Fruit fly (Drosophila melanogaster): Measurements from ENCODE around the gene tant.
A peak's percentile ranks its signal among the peaks of the same experiment; 100 is the strongest.

The tant gene

dm6 chr3L:6059062-6059708 is 4.2 kb downstream of the tant start, which contains the start of gene CG6592 (continued):
- TF ChIP-seq so (GFP tag; IDR thresholded peaks at IDR 0.05) (0 out of 3 replicates have a peak, but pooled peaks have one; percentile 25), ems (GFP tag; optimal IDR thresholded peaks at IDR 0.05) (no peak), bigmax (GFP tag; optimal IDR thresholded peaks at IDR 0.05) (no peak), ara (GFP tag; IDR thresholded peaks at IDR 0.05) (peak; percentile 47; the same call in 1 of the 2 replicates), sim (GFP tag; IDR thresholded peaks at IDR 0.05) (0 out of 2 replicates have a peak, but pooled peaks have one; percentile 33), CG10321 (GFP tag; IDR thresholded peaks at IDR 0.05) (no peak), Ets97D (GFP tag; optimal IDR thresholded peaks at IDR 0.05) (peak; percentile 98), ranshi (GFP tag; IDR thresholded peaks at IDR 0.05) (no peak), CG15514 (GFP tag; optimal IDR thresholded peaks at IDR 0.05) (no peak), pzg (GFP tag; optimal IDR thresholded peaks at IDR 0.05) (no peak), slbo (GFP tag; IDR thresholded peaks at IDR 0.05) (no peak), CG32532 (GFP tag; IDR thresholded peaks at IDR 0.05) (no peak), CG17328 (GFP tag; IDR thresholded peaks at IDR 0.05) (peak; percentile 76), fd102C (GFP tag; optimal IDR thresholded peaks at IDR 0.05) (peak; percentile 85), CG8089 (GFP tag; optimal IDR thresholded peaks at IDR 0.05) (peak; percentile 67), CG12942 (GFP tag; optimal IDR thresholded peaks at IDR 0.05) (peak; percentile 14), CG18599 (GFP tag; optimal IDR thresholded peaks at IDR 0.05) (no peak), Bdp1 (GFP tag; optimal IDR thresholded peaks at IDR 0.05) (peak; percentile 9), CG10959 (GFP tag; IDR thresholded peaks at IDR 0.05) (peak; percentile 49; the same call in 1 of the 2 replicates), CG11723 (GFP tag; optimal IDR thresholded peaks at IDR 0.05) (peak; percentile 11), chn (GFP tag; optimal IDR thresholded peaks at IDR 0.05) (peak; percentile 33), Neu2 (GFP tag; optimal IDR thresholded peaks at IDR 0.05; ENCODE audit: borderline replicate concordance) (peak; percentile 55), mam (GFP tag; optimal IDR thresholded peaks at IDR 0.05) (peak; percentile 4), Nf-YA (GFP tag; IDR thresholded peaks at IDR 0.05) (no peak), Hr39 (optimal IDR thresholded peaks at IDR 0.05) (no peak), Lhr (GFP tag; optimal IDR thresholded peaks at IDR 0.05) (peak; percentile 40), NC2β (GFP tag; optimal IDR thresholded peaks at IDR 0.05) (peak; percentile 69)

- peak; percentile 75 for TF ChIP-seq sd (tag; optimal IDR thresholded peaks at IDR 0.05)
- TF ChIP-seq CG2202 (tag; optimal IDR thresholded peaks at IDR 0.05), result no peak
- TF ChIP-seq exex (tag; optimal IDR thresholded peaks at IDR 0.05), result peak; percentile 98
- peak; percentile 2 for TF ChIP-seq mirr (GFP tag; optimal IDR thresholded peaks at IDR 0.05)
- peak; percentile 7 for TF ChIP-seq CG18599 (GFP tag; optimal IDR thresholded peaks at IDR 0.05)
- peak; percentile 66 for TF ChIP-seq sug (tag; optimal IDR thresholded peaks at IDR 0.05)
- TF ChIP-seq Pdp1 (GFP tag; optimal IDR thresholded peaks at IDR 0.05), result peak in 1 of 2 experiments; percentile 85
- peak; percentile 65 for TF ChIP-seq grn (GFP tag; optimal IDR thresholded peaks at IDR 0.05)
- TF ChIP-seq wek (GFP tag; optimal IDR thresholded peaks at IDR 0.05), result no peak
- TF ChIP-seq CG34376 (GFP tag; optimal IDR thresholded peaks at IDR 0.05), result peak; percentile 27
Measured at dm6 chr3L:6062860-6063607, 8.1 kb downstream of the tant start, which contains the start of gene CG10472. Gene CG10472, minus strand, starts transcription at chr3L:6062910.

dm6 chr3L:6065881-6066389 is 11.0 kb downstream of the tant start, which contains the start of gene CG42269:
Gene CG42269, plus strand, starts transcription at chr3L:6066296.
- TF ChIP-seq CG14667 (GFP tag; IDR thresholded peaks at IDR 0.05) (no peak), phol (tag; optimal IDR thresholded peaks at IDR 0.05) (no peak), CG13624 (GFP tag; optimal IDR thresholded peaks at IDR 0.05) (no peak), inv (GFP tag; IDR thresholded peaks at IDR 0.05; ENCODE audit: partially characterized antibody) (no peak), gcm2 (GFP tag; optimal IDR thresholded peaks at IDR 0.05) (no peak), br (optimal IDR thresholded peaks at IDR 0.05) (no peak), Deaf1 (tag; optimal IDR thresholded peaks at IDR 0.05) (peak; percentile 56), Hr78 (GFP tag; optimal IDR thresholded peaks at IDR 0.05) (no peak), CG15696 (tag; optimal IDR thresholded peaks at IDR 0.05) (no peak), kni (GFP tag; optimal IDR thresholded peaks at IDR 0.05) (no peak), CG12104 (GFP tag; optimal IDR thresholded peaks at IDR 0.05) (no peak), dati (GFP tag; IDR thresholded peaks at IDR 0.05) (no peak)

Measured in whole organism, embryonic.